Worm (Caenorhabditis elegans) whole organism, L4/young adult: Measurements from ENCODE around the gene ZK892.5.
"Not testable (repeated sequence)": the region's sequence is repeated elsewhere in the genome, so short reads cannot be mapped to it uniquely, and the experiment has no call there.

ENCODE experiments used
- W03F9.2 ChIP-seq: fragments of 150-350 bp; optimal IDR thresholded peaks from 2 replicates; lab custom pipeline; 2014; ENCODE audit warnings: missing biosample characterization, missing genetic modification characterization
- dao-5 ChIP-seq: sonication (generic microtip); optimal IDR thresholded peaks from 2 replicates; lab custom pipeline; 2016; ENCODE audit warnings: missing genotype, missing genetic modification characterization, moderate library complexity, missing compliant biosample characterization
- him-1 ChIP-seq: sonication (generic microtip); optimal IDR thresholded peaks from 2 replicates; lab custom pipeline; 2016; ENCODE audit warnings: missing genotype, missing genetic modification reagents, missing genetic modification characterization, missing compliant biosample characterization

ZK892.5 gene

DNA sequence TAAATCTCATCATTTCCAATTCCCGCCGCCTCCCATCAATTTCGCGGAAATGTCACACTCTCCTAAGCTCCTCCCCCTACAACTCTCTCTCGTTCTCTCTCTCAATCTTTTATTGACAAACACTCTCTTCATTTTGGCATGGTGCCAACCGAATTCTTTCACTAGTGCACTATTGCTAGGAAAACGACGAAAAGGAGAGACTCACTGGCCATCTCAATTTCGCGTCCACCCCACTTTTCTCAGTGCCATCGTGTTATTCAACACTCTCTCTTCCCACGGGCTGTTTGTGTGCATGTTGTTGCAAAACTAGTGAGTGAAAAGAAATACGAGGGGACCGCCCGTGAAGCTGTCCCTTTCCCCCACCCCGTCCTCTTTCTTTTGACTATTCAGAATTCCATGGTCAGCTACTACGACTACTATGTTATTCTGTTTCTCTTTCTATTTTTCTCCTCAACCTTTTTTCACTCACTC lies 23.1 kb upstream of the ZK892.5 start:
- TF ChIP-seq him-1 (tag; lab: Kevin White, UChicago) (no peak), dao-5 (tag; lab: Kevin White, UChicago) (no peak), W03F9.2 (tag; lab: Kevin White, UChicago) (no peak)

DNA sequence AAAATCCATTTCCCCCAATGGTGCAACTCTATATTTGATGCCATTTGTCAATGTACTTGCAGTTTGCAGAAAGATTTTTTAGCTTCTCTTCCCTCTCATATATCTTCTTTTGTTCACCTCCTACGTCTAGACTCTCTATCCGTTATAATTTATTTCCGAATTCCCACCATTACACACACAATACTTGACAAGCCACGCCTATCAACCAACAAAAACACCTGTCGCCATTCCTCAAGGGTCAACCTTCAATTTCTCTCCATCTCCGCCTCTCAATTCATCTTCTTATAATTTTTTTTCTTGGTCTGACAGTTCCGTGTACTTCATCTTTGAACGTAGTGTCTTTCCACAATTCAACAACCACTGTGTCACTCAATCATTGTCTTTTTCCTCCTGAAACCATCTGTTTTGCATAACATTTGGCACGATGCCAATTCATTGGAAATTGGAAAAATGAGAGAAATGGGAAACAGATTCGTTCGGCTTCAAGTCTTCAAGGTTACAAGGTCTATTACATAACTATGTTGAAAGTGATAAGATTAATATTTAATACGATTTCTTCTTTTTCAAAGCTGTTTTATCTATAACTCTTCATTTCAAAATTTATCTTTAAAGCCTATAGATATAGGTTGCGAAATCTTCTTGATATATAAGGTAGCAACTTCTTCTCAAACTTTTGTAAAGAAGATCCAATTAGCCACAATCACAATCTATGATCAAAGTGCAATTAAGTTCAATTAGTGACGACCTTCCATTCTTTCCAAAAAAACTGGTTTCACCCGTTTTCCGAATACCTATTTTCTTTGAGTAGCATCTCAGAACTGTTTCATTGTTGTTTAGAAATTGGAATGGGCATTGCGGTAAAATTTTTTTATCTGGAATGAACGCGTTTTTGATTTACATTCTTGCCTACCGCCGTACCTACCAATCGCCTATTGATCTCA lies 21.1 kb upstream of the ZK892.5 start:
- no peak for TF ChIP-seq W03F9.2 (tag; lab: Kevin White, UChicago)
- no peak for TF ChIP-seq him-1 (tag; lab: Kevin White, UChicago)
- no peak for TF ChIP-seq dao-5 (tag; lab: Kevin White, UChicago)

DNA sequence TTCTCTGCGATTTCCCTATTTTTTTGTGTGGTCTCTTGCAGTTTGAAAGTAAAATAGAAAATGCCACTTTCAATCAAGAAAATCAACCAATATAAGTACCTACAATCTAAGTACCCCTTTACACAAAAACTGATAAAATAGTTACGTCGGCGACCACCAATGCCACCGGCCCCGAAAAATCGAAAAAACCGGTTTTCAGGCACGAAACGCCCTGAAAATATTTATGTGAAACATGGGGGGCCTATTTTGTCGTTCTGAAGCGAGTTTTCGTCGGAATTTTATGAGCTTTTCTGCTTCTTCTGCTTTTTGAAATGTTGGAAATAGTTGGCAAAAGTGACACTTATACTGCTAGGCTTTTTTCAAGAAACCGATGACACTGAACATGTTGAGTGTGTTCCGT lies 19.4 kb upstream of the ZK892.5 start:
- TF ChIP-seq him-1 (tag; lab: Kevin White, UChicago), result no peak
- TF ChIP-seq dao-5 (tag; lab: Kevin White, UChicago), result no peak
- TF ChIP-seq W03F9.2 (tag; lab: Kevin White, UChicago), result no peak

DNA sequence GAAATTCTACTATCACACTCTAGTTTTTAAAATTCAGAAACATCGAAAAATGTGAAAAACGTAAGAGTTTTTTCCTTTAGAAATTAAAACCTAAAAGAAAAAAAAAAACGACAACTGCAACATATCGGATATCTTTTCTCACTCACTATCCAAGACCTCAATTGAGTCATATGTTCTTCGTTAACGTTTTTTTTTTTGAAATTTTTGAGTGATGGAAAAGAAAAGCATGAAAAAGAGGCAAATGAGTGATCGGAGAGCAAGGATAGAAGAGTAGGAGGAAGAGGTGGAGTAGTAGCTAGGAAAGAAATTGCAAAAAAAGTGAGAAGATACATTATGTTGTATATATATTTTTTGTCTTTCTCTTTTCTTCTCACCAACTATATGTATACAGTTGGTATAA lies 18.5 kb upstream of the ZK892.5 start:
- TF ChIP-seq him-1 (tag; lab: Kevin White, UChicago) (no peak), W03F9.2 (tag; lab: Kevin White, UChicago) (no peak)

DNA sequence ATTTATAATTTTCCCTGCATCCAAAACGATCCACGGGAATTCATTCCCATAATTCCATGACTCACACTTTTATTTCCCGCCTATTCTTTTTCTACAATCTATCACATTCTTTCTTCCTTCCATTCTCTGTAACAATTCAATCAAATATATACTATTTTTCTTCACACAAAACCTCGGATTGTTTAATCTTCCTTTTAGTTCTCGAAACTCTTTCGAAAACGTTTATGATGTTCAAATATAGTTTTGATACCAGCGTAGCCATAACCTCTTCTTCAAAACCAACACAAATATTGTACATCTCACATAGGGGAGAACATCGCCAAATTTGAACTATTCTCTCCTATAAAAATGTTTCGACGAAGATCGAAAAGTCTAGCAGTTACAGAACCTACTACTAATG lies 17.2 kb upstream of the ZK892.5 start, which contains the start of gene lec-3:
TSS of gene lec-3 (plus strand) at position 301 of the 400 bp plus-strand sequence.
- TF ChIP-seq W03F9.2 (tag; lab: Kevin White, UChicago), result no peak
- TF ChIP-seq dao-5 (tag; lab: Kevin White, UChicago), result no peak
- TF ChIP-seq him-1 (tag; lab: Kevin White, UChicago), result no peak

DNA sequence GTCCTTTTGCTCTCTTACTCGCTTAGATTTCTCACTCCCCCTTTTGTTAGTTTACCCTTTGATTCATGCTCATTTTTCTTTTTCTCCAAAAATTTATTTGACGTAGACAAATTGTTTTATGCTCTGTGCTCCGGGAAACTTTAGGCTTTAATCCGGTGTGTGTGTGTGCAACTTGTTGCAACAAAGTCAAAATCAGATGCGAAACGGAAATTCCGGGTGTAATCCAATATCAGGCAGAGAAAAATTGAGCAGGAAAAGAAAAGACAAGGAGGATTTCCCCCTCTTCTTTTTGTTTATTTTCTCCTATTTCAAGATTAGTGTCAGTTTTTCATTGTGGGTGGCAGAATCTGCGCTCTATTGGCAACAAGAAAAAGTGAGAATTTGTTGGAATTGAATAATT lies 15.5 kb upstream of the ZK892.5 start:
- no peak for TF ChIP-seq dao-5 (tag; lab: Kevin White, UChicago)
- TF ChIP-seq him-1 (tag; lab: Kevin White, UChicago), result no peak
- no peak for TF ChIP-seq W03F9.2 (tag; lab: Kevin White, UChicago)

DNA sequence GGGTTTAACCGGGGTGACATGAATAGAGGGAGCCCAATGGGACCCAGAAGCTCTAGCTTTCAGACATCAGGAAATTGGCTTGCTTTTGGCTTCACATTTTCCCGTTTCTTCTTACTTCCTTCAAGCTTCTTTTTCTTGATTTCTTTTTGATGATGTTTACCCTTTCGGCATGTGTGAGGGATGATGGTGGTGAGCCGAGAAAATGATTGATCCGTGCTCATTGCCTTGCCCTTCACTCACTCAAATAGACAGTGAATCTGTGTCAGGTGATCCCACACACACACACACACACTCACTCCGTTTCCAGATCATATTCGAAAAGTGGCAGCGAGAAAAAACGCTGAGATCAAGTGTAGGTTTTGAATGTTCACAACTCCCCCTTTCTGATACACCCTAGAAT lies 13.3 kb upstream of the ZK892.5 start:
- TF ChIP-seq him-1 (tag; lab: Kevin White, UChicago), result no peak
- no peak for TF ChIP-seq W03F9.2 (tag; lab: Kevin White, UChicago)
- TF ChIP-seq dao-5 (tag; lab: Kevin White, UChicago), result no peak

DNA sequence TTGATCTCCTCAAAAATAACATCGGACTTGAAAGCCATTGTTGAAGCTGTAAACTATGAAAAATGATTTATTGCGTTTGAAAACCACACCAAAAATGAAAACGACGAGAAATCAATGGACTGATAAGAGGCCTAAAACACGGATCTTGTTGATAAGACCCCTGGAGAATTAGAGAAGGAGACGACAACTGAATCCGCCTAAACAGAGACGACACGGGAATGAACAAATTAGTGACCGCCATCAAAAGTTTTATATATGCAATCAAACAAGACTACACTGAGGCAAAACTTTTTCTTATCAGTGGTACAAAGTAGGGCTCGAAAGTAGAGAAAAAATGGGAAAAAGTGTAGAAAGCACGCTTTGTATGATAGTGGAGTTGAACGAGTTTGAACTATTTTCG lies 7.0 kb upstream of the ZK892.5 start, which contains the start of gene nlt-1:
TSS of gene nlt-1 (minus strand) at position 78 of the 400 bp plus-strand sequence.
- no peak for TF ChIP-seq dao-5 (tag; lab: Kevin White, UChicago)
- TF ChIP-seq him-1 (tag; lab: Kevin White, UChicago), result no peak
- TF ChIP-seq W03F9.2 (tag; lab: Kevin White, UChicago), result no peak

DNA sequence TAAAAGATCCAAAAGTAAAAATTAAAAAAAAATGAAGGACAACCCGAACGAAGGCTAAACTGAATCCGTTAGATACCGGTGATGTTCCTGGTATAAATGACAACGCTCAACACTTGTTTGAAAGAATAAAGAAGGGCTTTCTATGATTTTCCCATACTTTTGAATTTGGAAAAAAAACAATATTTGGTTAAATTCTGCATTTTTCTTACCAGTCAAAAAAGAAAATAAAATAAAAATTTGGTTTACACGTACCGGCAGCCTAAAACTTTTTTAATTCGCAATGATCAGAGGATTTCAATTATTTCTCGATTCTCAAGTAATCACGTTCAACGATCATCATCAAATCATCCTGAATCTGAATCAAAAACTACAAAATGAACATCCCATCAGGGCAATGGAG lies 6.5 kb upstream of the ZK892.5 start, which contains the start of gene ZK892.3:
TSS of gene ZK892.3 (plus strand) at position 301 of the 400 bp plus-strand sequence.
- TF ChIP-seq W03F9.2 (tag; lab: Kevin White, UChicago) (no peak), dao-5 (tag; lab: Kevin White, UChicago) (no peak), him-1 (tag; lab: Kevin White, UChicago) (no peak)

DNA sequence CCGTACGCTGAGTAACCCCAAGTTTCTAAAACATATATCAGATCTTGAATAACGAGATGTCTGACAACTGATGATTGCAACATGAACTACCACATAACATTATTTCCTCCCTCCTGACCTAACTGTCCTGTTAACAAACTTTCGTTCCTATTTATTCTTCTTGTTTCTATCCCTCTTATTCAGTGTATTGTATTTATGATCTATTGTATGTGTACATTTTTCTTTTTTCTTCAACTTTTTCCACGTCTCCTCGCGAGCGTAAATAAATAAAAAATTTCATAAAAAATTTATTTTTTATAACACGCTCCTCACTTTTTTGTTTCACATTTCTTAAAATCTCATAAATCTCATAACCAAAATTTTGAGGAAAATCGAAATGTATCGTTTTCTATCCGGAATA lies 1.8 kb upstream of the ZK892.5 start, which contains the start of gene ZK892.4:
TSS of gene ZK892.4 (plus strand) at position 301 of the 400 bp plus-strand sequence.
- TF ChIP-seq W03F9.2, dao-5, him-1 (tag; lab: Kevin White, UChicago): not testable (repeated sequence)

DNA sequence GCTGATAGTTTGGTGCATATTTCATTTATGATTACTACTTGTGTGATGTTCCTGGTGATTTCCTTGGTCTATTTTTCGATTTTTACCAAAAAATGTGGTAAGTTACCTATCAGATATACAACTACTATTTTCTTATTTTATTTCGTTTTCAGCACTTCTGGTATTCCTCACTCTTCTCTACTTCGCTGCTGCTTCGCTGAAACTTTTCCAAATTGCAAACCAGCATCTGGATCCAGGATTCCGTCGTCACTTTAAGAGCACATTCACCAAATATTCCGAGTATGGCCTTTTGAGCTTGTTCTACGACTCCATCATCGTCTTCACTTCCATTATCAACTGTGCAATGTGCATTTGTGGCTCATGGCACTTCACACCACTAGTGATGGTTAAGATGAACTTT lies 535 bp downstream of the ZK892.5 start:
- no peak for TF ChIP-seq him-1 (tag; lab: Kevin White, UChicago)
- no peak for TF ChIP-seq W03F9.2 (tag; lab: Kevin White, UChicago)
- no peak for TF ChIP-seq dao-5 (tag; lab: Kevin White, UChicago)

DNA sequence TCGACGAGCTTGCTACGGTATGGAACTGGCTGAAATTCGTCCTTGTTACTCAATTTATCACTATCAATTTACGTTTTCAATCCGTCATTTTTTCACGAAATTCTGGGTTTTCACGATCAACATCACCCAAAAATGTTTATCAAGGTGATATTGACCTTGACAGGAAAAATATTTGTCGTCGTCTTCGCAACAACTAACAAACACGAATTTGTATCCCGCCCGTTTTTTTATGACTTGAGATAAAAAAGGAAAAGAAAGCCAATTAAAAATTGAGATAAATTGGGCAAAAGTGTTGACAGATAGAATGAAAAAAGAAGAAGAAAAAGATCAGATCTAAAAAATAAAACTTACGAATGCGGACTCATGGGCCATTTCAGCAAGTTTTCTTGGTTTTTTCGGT lies 2.9 kb downstream of the ZK892.5 start:
- TF ChIP-seq dao-5 (tag; lab: Kevin White, UChicago) (no peak), W03F9.2 (tag; lab: Kevin White, UChicago) (no peak), him-1 (tag; lab: Kevin White, UChicago) (no peak)

DNA sequence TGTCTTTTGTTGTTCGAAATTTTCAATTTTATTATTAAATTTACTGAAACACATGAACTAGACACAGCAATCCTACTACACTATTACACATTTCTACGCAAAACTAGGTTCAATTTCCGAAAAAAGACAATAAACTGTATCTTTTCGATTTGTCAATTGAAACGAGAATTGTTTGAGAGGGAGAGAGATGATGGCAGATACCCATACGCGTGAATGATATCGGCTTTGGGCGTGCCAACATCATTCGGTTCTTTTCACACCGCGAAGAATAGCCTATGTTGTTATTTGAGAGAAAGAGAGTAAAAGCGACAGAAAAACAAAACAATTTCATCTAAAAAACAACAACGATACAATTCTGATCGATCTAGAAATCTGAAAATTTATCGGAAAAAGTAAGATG lies 3.7 kb downstream of the ZK892.5 start:
- TF ChIP-seq dao-5 (tag; lab: Kevin White, UChicago), result no peak
- TF ChIP-seq him-1 (tag; lab: Kevin White, UChicago), result no peak
- TF ChIP-seq W03F9.2 (tag; lab: Kevin White, UChicago), result no peak
